Worm (Caenorhabditis elegans) whole organism, L4 larva: Measurements from ENCODE around the gene gcy-14.
A peak's percentile ranks its signal among the peaks of the same experiment; 100 is the strongest.

Experiments used
- ZK546.5 ChIP-seq, 2 experiments: sonication (generic microtip); optimal IDR thresholded peaks; 2 replicates each; lab custom pipeline; 2017; ENCODE audit warnings: missing biosample characterization in 2 of 2, missing genetic modification characterization in 2 of 2
- aha-1 ChIP-seq: fragments of 150-350 bp; peaks from one replicate; lab custom pipeline; 2014; ENCODE audit warnings: missing biosample characterization, missing genetic modification characterization
- ceh-44 ChIP-seq: fragments of 200-800 bp; sonication (Bioruptor generic); IDR thresholded peaks from 2 replicates; pipeline ENCODE4 v1.3.6; 2022; ENCODE audit warnings: missing genetic modification reagents, missing genetic modification characterization, missing compliant biosample characterization
- ces-1 ChIP-seq: fragments of 150-350 bp; sonication (generic microtip); optimal IDR thresholded peaks from 4 replicates; lab custom pipeline; 2014; ENCODE audit warnings: missing biosample characterization, missing genetic modification reagents, missing genetic modification characterization
- ctbp-1 ChIP-seq: fragments of 200-800 bp; sonication (Bioruptor generic); IDR thresholded peaks from 2 replicates; pipeline ENCODE4 v1.3.6; 2022; ENCODE audit warnings: missing genetic modification reagents, missing genetic modification characterization, missing compliant biosample characterization
- daf-16 ChIP-seq, 3 experiments: sonication (generic microtip); optimal IDR thresholded peaks; 2 replicates each; lab custom pipeline; 2016 to 2017; ENCODE audit warnings: missing genetic modification characterization in 3 of 3, missing genetic modification reagents in 3 of 3, mild to moderate bottlenecking in 2 of 3, missing compliant biosample characterization in 2 of 3, missing biosample characterization in 1 of 3, moderate library complexity in 1 of 3
- daf-19 ChIP-seq: fragments of 200-800 bp; sonication (Bioruptor generic); conservative IDR thresholded peaks from 2 replicates; pipeline ENCODE4 v1.3.6; 2022; ENCODE audit warnings: missing genetic modification characterization, missing compliant biosample characterization
- daf-8 ChIP-seq: fragments of 200-800 bp; sonication (Bioruptor generic); IDR thresholded peaks from 2 replicates; pipeline ENCODE4 v1.3.6; 2022; ENCODE audit warnings: missing genetic modification characterization, missing compliant biosample characterization
- dmd-6 ChIP-seq: fragments of 200-800 bp; sonication (Bioruptor generic); IDR thresholded peaks from 2 replicates; pipeline ENCODE4 v1.3.6; 2022; ENCODE audit warnings: missing genetic modification reagents, missing genetic modification characterization, missing compliant biosample characterization
- dmd-9 ChIP-seq: fragments of 200-800 bp; sonication (Bioruptor generic); IDR thresholded peaks from 2 replicates; pipeline ENCODE4 v1.3.6; 2022; ENCODE audit warnings: missing genetic modification reagents, missing genetic modification characterization, missing compliant biosample characterization
- dve-1 ChIP-seq: sonication (generic microtip); optimal IDR thresholded peaks from 2 replicates; lab custom pipeline; 2017; ENCODE audit warnings: antibody characterized with exemption, mild to moderate bottlenecking, missing genetic modification characterization, missing compliant biosample characterization; ENCODE audit not compliant: insufficient read depth
- egl-43 ChIP-seq: fragments of 200-800 bp; sonication (Bioruptor generic); IDR thresholded peaks from 2 replicates; pipeline ENCODE4 v1.3.6; 2022; ENCODE audit warnings: missing genetic modification reagents, missing genetic modification characterization, missing compliant biosample characterization
- fos-1 ChIP-seq: fragments of 150-350 bp; optimal IDR thresholded peaks from 2 replicates; lab custom pipeline; 2014; ENCODE audit warnings: missing biosample characterization, missing genetic modification characterization
- hif-1 ChIP-seq, 2 experiments: sonication (generic microtip); optimal IDR thresholded peaks; 2 replicates each; lab custom pipeline; 2016 to 2017; ENCODE audit warnings: missing compliant biosample characterization in 2 of 2, missing genetic modification characterization in 2 of 2, missing genetic modification reagents in 2 of 2, missing genotype in 2 of 2, mild to moderate bottlenecking in 1 of 2
- hlh-11 ChIP-seq: fragments of 200-800 bp; sonication (Bioruptor generic); optimal IDR thresholded peaks from 2 replicates; lab custom pipeline; 2018; ENCODE audit warnings: mild to moderate bottlenecking, missing genetic modification characterization, missing compliant biosample characterization
- hlh-30 ChIP-seq: sonication (generic microtip); optimal IDR thresholded peaks from 2 replicates; lab custom pipeline; 2017; ENCODE audit warnings: antibody characterized with exemption, mild to moderate bottlenecking, missing genetic modification characterization, missing compliant biosample characterization; ENCODE audit not compliant: insufficient read depth
- hmg-1.1 ChIP-seq: fragments of 200-800 bp; sonication (Bioruptor generic); IDR thresholded peaks from 2 replicates; pipeline ENCODE4 v1.3.6; 2022; ENCODE audit warnings: missing genetic modification reagents, missing genetic modification characterization, missing compliant biosample characterization
- lin-1 ChIP-seq: fragments of 200-800 bp; sonication (Bioruptor generic); IDR thresholded peaks from 2 replicates; pipeline ENCODE4 v1.3.6; 2022; ENCODE audit warnings: missing genetic modification reagents, missing genetic modification characterization, missing compliant biosample characterization
- lin-13 ChIP-seq: fragments of 150-350 bp; optimal IDR thresholded peaks from 2 replicates; lab custom pipeline; 2014; ENCODE audit warnings: missing biosample characterization, missing genetic modification reagents, missing genetic modification characterization
- lin-38 ChIP-seq: fragments of 200-800 bp; sonication (Bioruptor generic); IDR thresholded peaks from 2 replicates; pipeline ENCODE4 v1.3.6; 2022; ENCODE audit warnings: missing genetic modification reagents, missing genetic modification characterization, missing compliant biosample characterization
- lsy-2 ChIP-seq, 2 experiments: fragments of 150-350 bp in 1 of 2; sonication (generic microtip) in 1 of 2; optimal IDR thresholded peaks; 2 replicates each; lab custom pipeline; 2014 to 2017; ENCODE audit warnings: missing biosample characterization in 2 of 2, missing genetic modification characterization in 2 of 2
- mdl-1 ChIP-seq, 2 experiments: fragments of 150-350 bp in 1 of 2; sonication (generic microtip) in 1 of 2; optimal IDR thresholded peaks; 2 replicates each; lab custom pipeline; 2014 to 2017; ENCODE audit warnings: missing biosample characterization in 2 of 2, missing genetic modification characterization in 2 of 2
- mdt-29 ChIP-seq: fragments of 200-800 bp; sonication (Bioruptor generic); IDR thresholded peaks from 2 replicates; pipeline ENCODE4 v1.3.6; 2022; ENCODE audit warnings: missing genetic modification reagents, missing genetic modification characterization, missing compliant biosample characterization
- mep-1 ChIP-seq: fragments of 150-350 bp; sonication (generic microtip); optimal IDR thresholded peaks from 3 replicates; lab custom pipeline; 2014; ENCODE audit warnings: missing biosample characterization, missing genetic modification characterization
- mes-2 ChIP-seq: sonication (generic microtip); optimal IDR thresholded peaks from 2 replicates; lab custom pipeline; 2016; ENCODE audit warnings: missing genotype, mild to moderate bottlenecking, missing genetic modification characterization, missing compliant biosample characterization; ENCODE audit not compliant: poor library complexity, severe bottlenecking
- mxl-2 ChIP-seq: fragments of 200-800 bp; sonication (Bioruptor generic); conservative IDR thresholded peaks from 2 replicates; pipeline ENCODE4 v1.3.6; 2022; ENCODE audit warnings: missing genetic modification reagents, missing genetic modification characterization, missing compliant biosample characterization
- mxl-3 ChIP-seq: fragments of 200-800 bp; sonication (Bioruptor generic); optimal IDR thresholded peaks from 2 replicates; lab custom pipeline; 2018; ENCODE audit warnings: mild to moderate bottlenecking, missing genetic modification characterization, missing compliant biosample characterization
- nhr-10 ChIP-seq: fragments of 150-350 bp; optimal IDR thresholded peaks from 2 replicates; lab custom pipeline; 2014; ENCODE audit warnings: missing biosample characterization, missing genetic modification characterization
- nhr-102 ChIP-seq: sonication (generic microtip); optimal IDR thresholded peaks from 2 replicates; lab custom pipeline; 2016; ENCODE audit warnings: mild to moderate bottlenecking, missing genetic modification characterization, moderate library complexity, missing compliant biosample characterization
- nhr-11 ChIP-seq: fragments of 150-350 bp; optimal IDR thresholded peaks from 2 replicates; lab custom pipeline; 2014; ENCODE audit warnings: missing biosample characterization, missing genetic modification characterization
- nhr-28 ChIP-seq: fragments of 150-350 bp; optimal IDR thresholded peaks from 2 replicates; lab custom pipeline; 2014; ENCODE audit warnings: missing biosample characterization, missing genetic modification characterization
- nhr-48 ChIP-seq: sonication (generic microtip); optimal IDR thresholded peaks from 2 replicates; lab custom pipeline; 2016; ENCODE audit warnings: mild to moderate bottlenecking, missing genetic modification characterization, missing compliant biosample characterization
- nhr-6 ChIP-seq: fragments of 150-350 bp; optimal IDR thresholded peaks from 2 replicates; lab custom pipeline; 2014; ENCODE audit warnings: missing biosample characterization, missing genetic modification characterization
- nhr-77 ChIP-seq: fragments of 150-350 bp; optimal IDR thresholded peaks from 2 replicates; lab custom pipeline; 2014; ENCODE audit warnings: missing biosample characterization, missing genetic modification characterization
- php-3 ChIP-seq: fragments of 200-800 bp; sonication (Bioruptor generic); IDR thresholded peaks from 2 replicates; pipeline ENCODE4 v1.3.6; 2022; ENCODE audit warnings: missing genetic modification reagents, missing genetic modification characterization, missing compliant biosample characterization
- pqm-1 ChIP-seq: sonication (generic microtip); optimal IDR thresholded peaks from 2 replicates; lab custom pipeline; 2017; ENCODE audit warnings: missing biosample characterization, missing genetic modification characterization
- rbr-2 ChIP-seq: sonication (generic microtip); optimal IDR thresholded peaks from 2 replicates; lab custom pipeline; 2016; ENCODE audit warnings: missing genotype, missing genetic modification characterization, missing compliant biosample characterization
- saeg-2 ChIP-seq: fragments of 200-800 bp; sonication (Bioruptor generic); IDR thresholded peaks from 2 replicates; pipeline ENCODE4 v1.3.6; 2022; ENCODE audit warnings: missing genetic modification reagents, missing genetic modification characterization, missing compliant biosample characterization
- sdz-12 ChIP-seq: fragments of 200-800 bp; sonication (Bioruptor generic); optimal IDR thresholded peaks from 2 replicates; lab custom pipeline; 2018; ENCODE audit warnings: mild to moderate bottlenecking, missing genetic modification characterization, missing compliant biosample characterization
- snpc-4 ChIP-seq: fragments of 150-350 bp; optimal IDR thresholded peaks from 2 replicates; lab custom pipeline; 2014; ENCODE audit warnings: missing biosample characterization, missing genetic modification characterization
- tra-1 ChIP-seq: fragments of 200-800 bp; sonication (Bioruptor generic); IDR thresholded peaks from 2 replicates; pipeline ENCODE4 v1.3.6; 2022; ENCODE audit warnings: missing genetic modification reagents, missing genetic modification characterization, missing compliant biosample characterization
- unc-62 ChIP-seq, 3 experiments: fragments of 150-350 bp in 1 of 3; sonication (generic microtip); optimal IDR thresholded peaks in 2 of 3; peaks in 1 of 3; 1 replicate in 1 of 3; 2 replicates in 2 of 3; lab custom pipeline; 2014 to 2017; ENCODE audit warnings: missing biosample characterization in 3 of 3, missing genetic modification characterization in 3 of 3, missing genetic modification reagents in 3 of 3, missing genotype in 1 of 3
- zfp-2 ChIP-seq: sonication (generic microtip); optimal IDR thresholded peaks from 2 replicates; lab custom pipeline; 2016; ENCODE audit warnings: mild to moderate bottlenecking, missing genetic modification characterization, missing compliant biosample characterization
- zfp-3 ChIP-seq: fragments of 200-800 bp; sonication (Bioruptor generic); conservative IDR thresholded peaks from 2 replicates; pipeline ENCODE4 v1.3.6; 2022; ENCODE audit warnings: missing genetic modification reagents, missing genetic modification characterization, missing compliant biosample characterization
- zip-11 ChIP-seq: fragments of 200-800 bp; sonication (Bioruptor generic); IDR thresholded peaks from 2 replicates; pipeline ENCODE4 v1.3.6; 2022; ENCODE audit warnings: missing genetic modification characterization, missing compliant biosample characterization
- ztf-11 ChIP-seq: fragments of 150-350 bp; optimal IDR thresholded peaks from 2 replicates; lab custom pipeline; 2014; ENCODE audit warnings: missing biosample characterization, missing genetic modification characterization

The gcy-14 gene

DNA sequence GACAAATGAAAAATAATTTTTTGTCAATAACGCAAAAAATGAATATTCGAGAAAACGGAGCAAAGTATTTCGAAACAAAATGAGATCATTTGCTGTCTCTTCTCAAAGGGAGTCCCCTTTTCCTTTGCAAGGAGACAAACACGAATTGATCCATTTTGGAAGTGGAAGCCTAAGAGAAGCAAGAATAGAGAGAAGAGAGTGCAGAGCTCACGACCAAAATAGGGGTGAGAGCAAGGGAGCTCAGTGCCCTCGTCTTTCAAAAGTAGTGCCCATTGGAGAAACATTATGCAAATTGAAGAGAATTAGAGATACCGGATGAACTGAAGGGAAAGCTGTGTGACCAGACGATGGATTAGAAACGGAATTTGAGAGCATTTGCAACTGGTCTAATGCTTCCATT lies 16.9 kb downstream of the gcy-14 start:
- TF ChIP-seq dmd-9 (GFP tag; lab: Robert Waterston, UW) (no peak), zip-11 (GFP tag; lab: Robert Waterston, UW) (no peak), mep-1 (tag; lab: Kevin White, UChicago) (peak; percentile 17), hlh-30 (tag; lab: Kevin White, UChicago) (peak; percentile 21), dmd-6 (GFP tag; lab: Robert Waterston, UW) (peak; percentile 15; the same call in 1 of the 2 replicates), zfp-2 (no peak), aha-1 (tag; lab: Kevin White, UChicago) (peak; percentile 49), hmg-1.1 (GFP tag; lab: Robert Waterston, UW) (peak; percentile 63), daf-8 (GFP tag; lab: Robert Waterston, UW) (no peak), mdt-29 (GFP tag; lab: Robert Waterston, UW) (0 out of 2 replicates have a peak, but pooled peaks have one; percentile 11), lsy-2 (tag; optimal IDR thresholded peaks at IDR 0.05; lab: Kevin White, UChicago) (peak in 1 of 2 experiments; percentile 8), rbr-2 (tag; lab: Kevin White, UChicago) (peak; percentile 9), egl-43 (GFP tag; lab: Robert Waterston, UW) (0 out of 2 replicates have a peak, but pooled peaks have one; percentile 21), daf-19 (GFP tag; lab: Robert Waterston, UW) (0 out of 2 replicates have a peak, but pooled peaks have one; percentile 28), ctbp-1 (GFP tag; lab: Robert Waterston, UW) (0 out of 2 replicates have a peak, but pooled peaks have one; percentile 10), ces-1 (peak; percentile 25)
- TF ChIP-seq, all 104 proteins: peak for 12

DNA sequence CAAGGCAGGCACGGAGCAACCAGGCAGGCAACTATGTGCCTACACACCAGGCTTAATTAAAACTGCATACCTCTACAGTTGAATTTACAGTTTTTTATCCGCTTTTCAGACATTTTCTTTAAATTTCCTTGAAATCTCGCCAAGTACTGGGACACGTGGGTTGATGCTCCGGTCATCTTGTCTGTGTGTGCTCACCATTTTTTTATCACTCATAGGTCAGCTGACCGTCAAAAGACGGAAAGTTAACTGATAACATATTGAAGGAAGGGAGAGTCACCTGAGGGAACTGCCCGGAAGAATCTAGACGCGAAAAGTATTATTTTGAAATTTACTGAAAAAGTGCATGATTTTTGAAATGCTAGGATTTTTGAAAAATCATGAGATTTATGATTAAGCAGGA lies 17.6 kb downstream of the gcy-14 start:
- TF ChIP-seq pqm-1 (tag; lab: Kevin White, UChicago) (peak; percentile 31), nhr-102 (tag; lab: Kevin White, UChicago) (peak; percentile 21), hif-1 (tag; optimal IDR thresholded peaks at IDR 0.05; lab: Kevin White, UChicago) (peak in 1 of 2 experiments; percentile 54), ztf-11 (no peak), fos-1 (no peak), mdt-29 (GFP tag; lab: Robert Waterston, UW) (peak; percentile 94), nhr-48 (peak; percentile 44), mxl-3 (GFP tag; lab: Kevin White, UChicago) (peak; percentile 81), hlh-11 (peak; percentile 90), hmg-1.1 (GFP tag; lab: Robert Waterston, UW) (no peak), sdz-12 (GFP tag; lab: Kevin White, UChicago) (no peak), saeg-2 (GFP tag; lab: Robert Waterston, UW) (no peak), hlh-30 (tag; lab: Kevin White, UChicago) (peak; percentile 91), aha-1 (tag; lab: Kevin White, UChicago) (peak; percentile 48), dmd-6 (GFP tag; lab: Robert Waterston, UW) (peak; percentile 87), zfp-3 (no peak), php-3 (GFP tag; lab: Robert Waterston, UW) (peak; percentile 51; the same call in 1 of the 2 replicates), daf-16 (GFP tag; optimal IDR thresholded peaks at IDR 0.05; lab: Kevin White, UChicago) (peak in 1 of 2 experiments; percentile 34), daf-16 (tag; optimal IDR thresholded peaks at IDR 0.05; lab: Kevin White, UChicago) (peak; percentile 52), snpc-4 (tag; lab: Kevin White, UChicago) (no peak), nhr-10 (tag; lab: Kevin White, UChicago) (no peak), tra-1 (GFP tag; lab: Robert Waterston, UW) (no peak), mep-1 (tag; lab: Kevin White, UChicago) (peak; percentile 2), unc-62 (GFP tag; optimal IDR thresholded peaks at IDR 0.05 in 1 of 2; lab: Kevin White, UChicago) (peak in 1 of 2 experiments; percentile 96), unc-62 (tag; optimal IDR thresholded peaks at IDR 0.05; lab: Kevin White, UChicago) (no peak), lin-38 (GFP tag; lab: Robert Waterston, UW) (0 out of 2 replicates have a peak, but pooled peaks have one; percentile 12), mxl-2 (GFP tag; lab: Robert Waterston, UW) (no peak), ceh-44 (GFP tag; lab: Robert Waterston, UW) (no peak), nhr-77 (tag; lab: Kevin White, UChicago) (peak; percentile 59), ctbp-1 (GFP tag; lab: Robert Waterston, UW) (0 out of 2 replicates have a peak, but pooled peaks have one; percentile 39), ZK546.5 (tag; optimal IDR thresholded peaks at IDR 0.05; lab: Kevin White, UChicago) (no peak), dve-1 (tag; lab: Kevin White, UChicago) (peak; percentile 88), lsy-2 (tag; optimal IDR thresholded peaks at IDR 0.05; lab: Kevin White, UChicago) (peak in 1 of 2 experiments; percentile 5), lin-1 (peak; percentile 77), nhr-6 (tag; lab: Kevin White, UChicago) (no peak), nhr-28 (tag; lab: Kevin White, UChicago) (peak; percentile 61), nhr-11 (tag; lab: Kevin White, UChicago) (peak; percentile 49), mdl-1 (tag; optimal IDR thresholded peaks at IDR 0.05; lab: Kevin White, UChicago) (peak in 1 of 2 experiments; percentile 84), mes-2 (tag; lab: Kevin White, UChicago) (peak; percentile 56), lin-13 (no peak)
